Worm (Caenorhabditis elegans): ENCODE measurements around the gene crn-7.

DNA sequence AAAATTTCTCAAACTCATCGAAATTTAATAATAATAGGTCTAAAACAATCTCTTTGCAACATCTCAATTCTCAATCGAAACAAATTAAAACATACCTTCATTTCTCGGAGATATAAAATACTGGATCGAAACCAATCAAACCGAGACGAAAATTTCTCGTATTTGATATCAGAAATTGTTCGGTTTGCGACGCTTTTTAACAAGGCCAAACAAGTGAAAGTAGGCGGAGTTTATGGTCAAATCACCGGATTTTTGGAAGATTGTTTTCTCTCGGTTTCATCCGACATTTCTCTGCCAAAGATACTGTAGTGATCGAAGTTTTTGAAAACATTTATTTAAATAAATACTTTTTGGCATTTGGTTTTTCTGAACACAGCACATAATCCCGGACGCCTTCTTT lies 33.0 kb upstream of the crn-7 start, which contains the start of gene C02F5.14:
- TF ChIP-seq egl-27 (tag; optimal IDR thresholded peaks at IDR 0.05), result no peak
- no peak for TF ChIP-seq lin-39 (tag; optimal IDR thresholded peaks at IDR 0.05)
- TF ChIP-seq ZK546.5 (tag; optimal IDR thresholded peaks at IDR 0.05), result no peak
- no peak for TF ChIP-seq aha-1 (tag)
- TF ChIP-seq T20F7.1 (GFP tag; optimal IDR thresholded peaks at IDR 0.05), result no peak
- no peak for TF ChIP-seq tra-1 (GFP tag; IDR thresholded peaks at IDR 0.05)
- TF ChIP-seq nhr-237 (tag; optimal IDR thresholded peaks at IDR 0.05), result no peak
- TF ChIP-seq mep-1 (tag; optimal IDR thresholded peaks at IDR 0.05), result no peak
- no peak for TF ChIP-seq nhr-6 (tag; optimal IDR thresholded peaks at IDR 0.05)
- no peak for TF ChIP-seq skn-1 (tag; optimal IDR thresholded peaks at IDR 0.05)
- no peak for TF ChIP-seq ztf-11 (tag; optimal IDR thresholded peaks at IDR 0.05)

Measured in whole organism, L4 larva.